Worm (Caenorhabditis elegans) whole organism, mixed stage, embryonic: Measurements from ENCODE around the gene pqn-27.

Experiments used
- bed-3 ChIP-seq: fragments of 200-800 bp; sonication (Bioruptor generic); optimal IDR thresholded peaks from 3 replicates; lab custom pipeline; 2018; ENCODE audit warnings: mild to moderate bottlenecking, missing genetic modification characterization, moderate library complexity, missing compliant biosample characterization
- blmp-1 ChIP-seq: fragments of 150-350 bp; optimal IDR thresholded peaks from 2 replicates; lab custom pipeline; 2014; ENCODE audit warnings: missing biosample characterization, missing genetic modification characterization
- ceh-39 ChIP-seq: fragments of 150-350 bp; optimal IDR thresholded peaks from 2 replicates; lab custom pipeline; 2014; ENCODE audit warnings: missing biosample characterization, missing genetic modification characterization
- ceh-43 ChIP-seq: fragments of 200-800 bp; sonication (Bioruptor generic); optimal IDR thresholded peaks from 2 replicates; lab custom pipeline; 2018; ENCODE audit warnings: mild to moderate bottlenecking, missing genetic modification characterization, moderate library complexity, missing compliant biosample characterization
- ceh-83 ChIP-seq: fragments of 200-800 bp; sonication (Bioruptor generic); optimal IDR thresholded peaks from 2 replicates; lab custom pipeline; 2018; ENCODE audit warnings: mild to moderate bottlenecking, missing genetic modification characterization, missing compliant biosample characterization
- ces-1 ChIP-seq: fragments of 150-350 bp; optimal IDR thresholded peaks from 2 replicates; lab custom pipeline; 2014; ENCODE audit warnings: missing biosample characterization, missing genetic modification reagents, missing genetic modification characterization
- cnd-1 ChIP-seq: fragments of 200-800 bp; sonication (Bioruptor generic); optimal IDR thresholded peaks from 2 replicates; lab custom pipeline; 2018; ENCODE audit warnings: mild to moderate bottlenecking, missing genetic modification characterization, missing compliant biosample characterization
- drap-1 ChIP-seq: fragments of 200-800 bp; sonication (Bioruptor generic); optimal IDR thresholded peaks from 3 replicates; lab custom pipeline; 2018; ENCODE audit warnings: mild to moderate bottlenecking, missing genetic modification characterization, missing compliant biosample characterization
- elt-1 ChIP-seq: sonication (generic microtip); optimal IDR thresholded peaks from 2 replicates; lab custom pipeline; 2017; ENCODE audit warnings: missing genetic modification characterization, mild to moderate bottlenecking, missing compliant biosample characterization, antibody characterized with exemption, moderate library complexity, borderline replicate concordance; ENCODE audit not compliant: insufficient read depth
- flh-1 ChIP-seq: fragments of 200-800 bp; sonication (Bioruptor generic); optimal IDR thresholded peaks from 2 replicates; lab custom pipeline; 2018; ENCODE audit warnings: mild to moderate bottlenecking, missing genetic modification characterization, moderate library complexity, missing compliant biosample characterization
- ham-2 ChIP-seq: fragments of 200-800 bp; sonication (Bioruptor generic); optimal IDR thresholded peaks from 2 replicates; lab custom pipeline; 2018; ENCODE audit warnings: mild to moderate bottlenecking, missing genetic modification characterization, missing compliant biosample characterization
- hlh-1 ChIP-seq: fragments of 150-350 bp; optimal IDR thresholded peaks from 2 replicates; lab custom pipeline; 2014; ENCODE audit warnings: missing biosample characterization, missing genetic modification reagents, missing genetic modification characterization
- lin-13 ChIP-seq: fragments of 150-350 bp; optimal IDR thresholded peaks from 2 replicates; lab custom pipeline; 2014; ENCODE audit warnings: missing biosample characterization, missing genetic modification characterization
- lin-32 ChIP-seq: fragments of 200-800 bp; sonication (Bioruptor generic); optimal IDR thresholded peaks from 2 replicates; lab custom pipeline; 2018; ENCODE audit warnings: mild to moderate bottlenecking, missing genetic modification characterization, missing compliant biosample characterization
- lsy-2 ChIP-seq: fragments of 150-350 bp; optimal IDR thresholded peaks from 2 replicates; lab custom pipeline; 2014; ENCODE audit warnings: missing biosample characterization, missing genetic modification characterization
- mab-5 ChIP-seq: fragments of 150-350 bp; optimal IDR thresholded peaks from 2 replicates; lab custom pipeline; 2014; ENCODE audit warnings: missing biosample characterization, missing genetic modification characterization
- mep-1 ChIP-seq: fragments of 150-350 bp; optimal IDR thresholded peaks from 2 replicates; lab custom pipeline; 2017; ENCODE audit warnings: missing biosample characterization, missing genetic modification reagents, missing genetic modification characterization, inconsistent platforms
- mls-2 ChIP-seq: sonication (generic microtip); optimal IDR thresholded peaks from 2 replicates; lab custom pipeline; 2016; ENCODE audit warnings: mild to moderate bottlenecking, missing genetic modification characterization, moderate library complexity, missing compliant biosample characterization
- nhr-12 ChIP-seq: fragments of 150-350 bp; optimal IDR thresholded peaks from 2 replicates; lab custom pipeline; 2014; ENCODE audit warnings: missing biosample characterization, missing genetic modification characterization
- nhr-2 ChIP-seq: fragments of 150-350 bp; optimal IDR thresholded peaks from 2 replicates; lab custom pipeline; 2014; ENCODE audit warnings: missing biosample characterization, missing genetic modification characterization
- nhr-237 ChIP-seq: fragments of 150-350 bp; optimal IDR thresholded peaks from 2 replicates; lab custom pipeline; 2014; ENCODE audit warnings: missing biosample characterization, missing genetic modification characterization
- nhr-28 ChIP-seq: fragments of 150-350 bp; optimal IDR thresholded peaks from 2 replicates; lab custom pipeline; 2014; ENCODE audit warnings: missing biosample characterization, missing genetic modification characterization
- pha-4 ChIP-seq: fragments of 150-350 bp; optimal IDR thresholded peaks from 2 replicates; lab custom pipeline; 2018; ENCODE audit warnings: missing biosample characterization, missing genetic modification reagents, missing genetic modification characterization
- sem-2 ChIP-seq: fragments of 200-800 bp; sonication (Bioruptor generic); optimal IDR thresholded peaks from 2 replicates; lab custom pipeline; 2018; ENCODE audit warnings: mild to moderate bottlenecking, missing genetic modification characterization, missing compliant biosample characterization
- snpc-4 ChIP-seq: fragments of 150-350 bp; optimal IDR thresholded peaks from 2 replicates; lab custom pipeline; 2014; ENCODE audit warnings: missing biosample characterization, missing genetic modification characterization
- sptf-1 ChIP-seq: sonication (generic microtip); optimal IDR thresholded peaks from 2 replicates; lab custom pipeline; 2017; ENCODE audit warnings: mild to moderate bottlenecking, missing genetic modification characterization, moderate library complexity, missing compliant biosample characterization
- tbx-8 ChIP-seq: fragments of 200-800 bp; sonication (Bioruptor generic); optimal IDR thresholded peaks from 2 replicates; lab custom pipeline; 2018; ENCODE audit warnings: mild to moderate bottlenecking, missing genetic modification characterization, moderate library complexity, missing compliant biosample characterization
- unc-39 ChIP-seq: fragments of 150-350 bp; optimal IDR thresholded peaks from 2 replicates; lab custom pipeline; 2014; ENCODE audit warnings: missing biosample characterization, missing genetic modification characterization
- unc-62 ChIP-seq: fragments of 150-350 bp; optimal IDR thresholded peaks from 2 replicates; lab custom pipeline; 2014; ENCODE audit warnings: missing biosample characterization, missing genetic modification reagents, missing genetic modification characterization
- zip-8 ChIP-seq: fragments of 150-350 bp; optimal IDR thresholded peaks from 2 replicates; lab custom pipeline; 2014; ENCODE audit warnings: missing biosample characterization, missing genetic modification characterization
- ztf-11 ChIP-seq: fragments of 150-350 bp; optimal IDR thresholded peaks from 2 replicates; lab custom pipeline; 2014; ENCODE audit warnings: missing biosample characterization, missing genetic modification characterization

Gene pqn-27

DNA sequence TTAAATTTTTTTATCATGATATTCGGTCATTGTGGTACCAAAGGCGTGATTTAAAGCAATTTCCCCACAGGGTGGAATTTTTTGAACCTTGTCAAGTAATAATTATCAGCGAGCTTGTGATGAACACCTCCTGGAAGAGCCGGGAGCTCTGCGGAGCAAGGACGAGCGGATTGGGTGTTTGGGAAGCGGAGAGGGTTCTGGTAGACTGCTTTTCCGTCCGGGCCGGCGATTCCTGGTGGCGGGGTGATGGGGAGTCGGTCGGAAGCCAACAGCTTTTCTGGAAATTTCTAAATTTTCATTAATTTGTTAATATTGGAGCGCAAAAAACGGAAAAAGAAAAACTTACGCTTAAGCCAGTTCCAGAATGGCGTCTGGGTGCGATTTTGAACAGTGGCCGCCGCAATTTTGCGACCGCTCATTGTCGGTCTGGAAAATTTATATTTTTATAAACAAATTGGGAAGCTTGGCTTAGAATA lies 33.8 kb upstream of the pqn-27 start, which contains the start of gene ndua-7:
Gene ndua-7 (minus strand): TSS at position 426 of the 476 bp plus-strand sequence.
- TF ChIP-seq ham-2 (GFP tag; lab: Kevin White, UChicago) (no peak), lin-13 (tag; lab: Kevin White, UChicago) (no peak), mls-2 (no peak), nhr-12 (tag; lab: Kevin White, UChicago) (no peak), ztf-11 (tag; lab: Kevin White, UChicago) (no peak), zip-8 (tag; lab: Kevin White, UChicago) (no peak), ces-1 (GFP tag; lab: Kevin White, UChicago) (no peak), ceh-39 (tag; lab: Kevin White, UChicago) (no peak), snpc-4 (no peak), elt-1 (tag; lab: Kevin White, UChicago) (no peak), flh-1 (GFP tag; lab: Kevin White, UChicago) (no peak), nhr-237 (tag; lab: Kevin White, UChicago) (no peak), unc-39 (tag; lab: Kevin White, UChicago) (no peak)

DNA sequence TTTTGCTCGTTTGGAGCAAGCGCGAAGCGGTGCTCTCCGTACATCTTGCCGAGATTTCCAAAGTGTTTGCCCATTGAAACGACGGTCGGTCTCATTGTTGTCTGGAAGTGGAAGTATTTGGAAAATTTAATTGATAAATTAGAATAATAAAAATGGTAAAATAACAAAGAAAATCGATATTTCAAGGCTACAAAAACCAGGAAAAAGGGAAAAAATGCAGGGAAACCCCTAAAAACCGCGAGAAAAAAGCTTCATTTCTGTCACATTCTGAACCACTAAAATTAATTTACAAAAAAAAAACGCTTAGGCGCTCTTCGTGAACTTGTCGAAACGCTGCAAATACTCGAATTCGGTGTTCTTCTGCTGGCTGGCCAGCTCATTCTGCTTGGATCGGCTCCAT lies 32.5 kb upstream of the pqn-27 start, which contains the start of gene F45H10.2:
Gene F45H10.2 (minus strand): TSS at position 101 of the 400 bp plus-strand sequence.
- TF ChIP-seq sptf-1 (tag; lab: Kevin White, UChicago), result no peak
- no peak for TF ChIP-seq ceh-43 (GFP tag; lab: Kevin White, UChicago)
- no peak for TF ChIP-seq drap-1 (GFP tag; lab: Kevin White, UChicago)
- TF ChIP-seq nhr-2 (tag; lab: Kevin White, UChicago), result no peak
- no peak for TF ChIP-seq hlh-1 (tag; lab: Kevin White, UChicago)
- TF ChIP-seq sem-2, result no peak
- TF ChIP-seq nhr-237 (tag; lab: Kevin White, UChicago), result no peak
- TF ChIP-seq pha-4 (tag; lab: Kevin White, UChicago), result no peak
- no peak for TF ChIP-seq unc-39 (tag; lab: Kevin White, UChicago)
- no peak for TF ChIP-seq zip-8 (tag; lab: Kevin White, UChicago)
- no peak for TF ChIP-seq bed-3
- TF ChIP-seq ceh-83 (GFP tag; lab: Kevin White, UChicago), result no peak
- TF ChIP-seq lin-32, result no peak

DNA sequence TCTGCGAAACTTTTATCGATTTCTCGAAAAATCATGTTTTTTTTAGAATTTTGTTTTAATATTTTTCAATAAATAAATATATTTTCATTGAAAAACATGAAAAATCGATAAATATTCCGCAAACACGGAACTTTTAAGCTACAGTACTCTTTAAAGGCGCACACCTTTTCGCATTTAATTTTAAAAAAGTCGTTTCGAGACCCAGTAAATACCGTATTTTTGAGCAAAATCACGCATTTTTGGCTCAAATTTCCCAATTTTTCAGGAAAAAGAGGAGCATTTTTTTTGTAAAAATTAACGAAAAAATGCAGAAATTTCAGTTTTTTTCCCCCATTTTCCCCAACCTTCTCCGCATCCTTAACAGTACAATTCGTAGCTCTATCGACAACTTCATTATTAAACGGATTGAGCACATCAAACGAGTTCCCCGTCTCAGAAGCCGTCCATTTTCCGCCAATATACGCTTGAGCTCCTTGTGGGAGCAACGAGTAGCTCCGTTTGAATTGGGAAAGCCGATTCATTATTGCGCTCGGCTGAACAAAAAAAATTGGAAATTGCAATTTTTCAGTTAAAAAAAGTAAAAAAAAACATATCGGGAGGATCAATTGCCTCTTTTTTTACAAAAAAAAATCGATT lies 30.9 kb upstream of the pqn-27 start, which contains the start of gene alh-7:
Gene alh-7 (minus strand): TSS at position 533 of the 636 bp plus-strand sequence.
- TF ChIP-seq mep-1 (tag; lab: Kevin White, UChicago), result no peak
- no peak for TF ChIP-seq drap-1 (GFP tag; lab: Kevin White, UChicago)

DNA sequence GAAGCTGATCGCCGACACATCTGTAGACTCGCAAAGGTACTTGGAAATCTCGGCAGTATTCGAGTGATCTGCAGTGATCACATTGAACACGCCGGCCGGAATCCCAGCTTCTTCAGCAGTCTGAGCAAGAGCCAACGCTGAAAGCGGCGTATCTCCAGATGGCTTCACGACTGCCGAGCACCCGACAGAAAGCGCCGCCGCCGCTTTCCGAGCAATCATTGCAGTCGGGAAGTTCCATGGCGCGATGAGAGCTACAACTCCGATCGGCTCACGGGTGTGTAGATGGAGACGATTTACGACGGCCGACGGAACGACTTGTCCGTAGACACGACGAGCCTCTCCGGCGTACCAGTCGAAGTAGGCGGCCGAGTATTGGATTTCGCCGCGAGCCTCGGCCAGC lies 29.5 kb upstream of the pqn-27 start:
- TF ChIP-seq mep-1 (tag; lab: Kevin White, UChicago), result no peak
- TF ChIP-seq tbx-8 (GFP tag; lab: Kevin White, UChicago), result no peak
- no peak for TF ChIP-seq lsy-2 (tag; lab: Kevin White, UChicago)
- TF ChIP-seq nhr-28 (tag; lab: Kevin White, UChicago), result no peak
- TF ChIP-seq flh-1 (GFP tag; lab: Kevin White, UChicago), result no peak
- no peak for TF ChIP-seq blmp-1 (tag; lab: Kevin White, UChicago)
- no peak for TF ChIP-seq ztf-11 (tag; lab: Kevin White, UChicago)
- TF ChIP-seq lin-13 (tag; lab: Kevin White, UChicago), result no peak
- TF ChIP-seq drap-1 (GFP tag; lab: Kevin White, UChicago), result no peak
- TF ChIP-seq ham-2 (GFP tag; lab: Kevin White, UChicago), result no peak
- TF ChIP-seq sptf-1 (tag; lab: Kevin White, UChicago), result no peak
- no peak for TF ChIP-seq nhr-12 (tag; lab: Kevin White, UChicago)
- no peak for TF ChIP-seq lin-32
- no peak for TF ChIP-seq bed-3
- TF ChIP-seq unc-62, result no peak
- TF ChIP-seq unc-39 (tag; lab: Kevin White, UChicago), result no peak
- TF ChIP-seq snpc-4, result no peak
- TF ChIP-seq, all 35 proteins: peak for 0

DNA sequence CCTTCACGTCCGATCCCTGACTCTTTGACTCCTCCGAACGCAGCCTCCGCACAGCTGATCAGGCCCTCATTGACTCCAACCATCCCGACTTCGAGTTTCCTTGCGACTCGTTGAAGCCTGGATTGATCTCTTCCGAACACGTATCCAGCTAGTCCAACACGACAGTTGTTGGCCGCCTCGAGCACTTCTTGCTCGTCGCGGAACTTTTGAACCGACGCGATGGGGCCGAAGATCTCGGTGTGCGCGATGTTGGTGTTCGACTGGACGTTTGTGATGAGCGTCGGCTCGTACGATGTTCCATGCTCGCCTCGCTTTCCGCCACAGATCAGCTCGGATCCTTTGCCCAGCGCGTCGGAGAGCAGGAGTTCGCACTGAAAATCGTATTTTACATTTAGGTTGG lies 27.1 kb upstream of the pqn-27 start:
- TF ChIP-seq mab-5 (tag; lab: Kevin White, UChicago) (no peak), pha-4 (tag; lab: Kevin White, UChicago) (no peak), elt-1 (tag; lab: Kevin White, UChicago) (no peak), sptf-1 (tag; lab: Kevin White, UChicago) (no peak), drap-1 (GFP tag; lab: Kevin White, UChicago) (no peak), unc-39 (tag; lab: Kevin White, UChicago) (no peak), flh-1 (GFP tag; lab: Kevin White, UChicago) (no peak), lin-32 (no peak), hlh-1 (tag; lab: Kevin White, UChicago) (no peak), cnd-1 (tag; lab: Kevin White, UChicago) (no peak), ceh-39 (tag; lab: Kevin White, UChicago) (no peak), ham-2 (GFP tag; lab: Kevin White, UChicago) (no peak), bed-3 (no peak), ceh-83 (GFP tag; lab: Kevin White, UChicago) (no peak), mep-1 (tag; lab: Kevin White, UChicago) (no peak)
